Worm (Caenorhabditis elegans) whole organism, L4/young adult: Measurements from ENCODE around the gene msp-78.

Experiments
- W03F9.2 ChIP-seq: fragments of 150-350 bp; optimal IDR thresholded peaks from 2 replicates; lab custom pipeline; 2014; ENCODE audit warnings: missing biosample characterization, missing genetic modification characterization
- him-1 ChIP-seq: sonication (generic microtip); optimal IDR thresholded peaks from 2 replicates; lab custom pipeline; 2016; ENCODE audit warnings: missing genotype, missing genetic modification reagents, missing genetic modification characterization, missing compliant biosample characterization

ce11 chrIV:9796494-9796893 lies 26.6 kb downstream of the msp-78 start, which contains the start of gene pis-1:
- no peak for TF ChIP-seq him-1 (tag; lab: Kevin White, UChicago)
- no peak for TF ChIP-seq W03F9.2 (tag; lab: Kevin White, UChicago)
